Fruit fly (Drosophila melanogaster) whole organism, embryonic: ENCODE measurements around the gene Hpd.
A peak's percentile ranks its signal among the peaks of the same experiment; 100 is the strongest.

Experiments used
- Bdp1 ChIP-seq: fragments of 200-800 bp; sonication (Bioruptor generic); optimal IDR thresholded peaks from 3 replicates; lab custom pipeline; 2016; ENCODE audit warnings: missing biosample characterization, missing genetic modification characterization
- Bgb ChIP-seq: fragments of 200-800 bp; sonication (Bioruptor generic); IDR thresholded peaks from 2 replicates; pipeline ENCODE4 v1.3.6; 2022; ENCODE audit warnings: missing biosample characterization, missing genetic modification characterization; ENCODE audit not compliant: partially characterized antibody
- CG10321 ChIP-seq: fragments of 200-800 bp; sonication (Bioruptor generic); IDR thresholded peaks from 2 replicates; pipeline ENCODE4 v1.3.6; 2022; ENCODE audit warnings: missing biosample characterization, missing genetic modification characterization
- CG11085 ChIP-seq: fragments of 200-800 bp; sonication (Bioruptor generic); IDR thresholded peaks from 2 replicates; pipeline ENCODE4 v1.3.6; 2022; ENCODE audit warnings: missing biosample characterization, missing genetic modification characterization
- CG11398 ChIP-seq: fragments of 200-800 bp; sonication (Bioruptor generic); optimal IDR thresholded peaks from 2 replicates; lab custom pipeline; 2016; ENCODE audit warnings: missing biosample characterization, missing genetic modification characterization
- CG16815 ChIP-seq: fragments of 200-800 bp; sonication (Bioruptor generic); optimal IDR thresholded peaks from 3 replicates; lab custom pipeline; 2017; ENCODE audit warnings: missing biosample characterization, mild to moderate bottlenecking, missing genetic modification characterization
- CG17802 ChIP-seq: fragments of 200-800 bp; sonication (Bioruptor generic); optimal IDR thresholded peaks from 2 replicates; lab custom pipeline; 2018; ENCODE audit warnings: missing biosample characterization, mild to moderate bottlenecking, missing genetic modification characterization, moderate library complexity
- CG2129 ChIP-seq: fragments of 200-800 bp; sonication (Bioruptor generic); IDR thresholded peaks from 2 replicates; pipeline ENCODE4 v1.3.6; 2022; ENCODE audit warnings: missing biosample characterization, missing genetic modification characterization; ENCODE audit not compliant: partially characterized antibody
- CG2678 ChIP-seq: fragments of 200-800 bp; sonication (Bioruptor generic); optimal IDR thresholded peaks from 3 replicates; lab custom pipeline; 2019; ENCODE audit warnings: missing biosample characterization, mild to moderate bottlenecking, missing genetic modification characterization, moderate library complexity
- CG30403 ChIP-seq: fragments of 200-800 bp; sonication (Bioruptor generic); optimal IDR thresholded peaks from 3 replicates; lab custom pipeline; 2016; ENCODE audit warnings: missing biosample characterization, missing genetic modification characterization
- CG31365 ChIP-seq: fragments of 200-800 bp; sonication (Bioruptor generic); optimal IDR thresholded peaks from 2 replicates; lab custom pipeline; 2018; ENCODE audit warnings: missing biosample characterization, mild to moderate bottlenecking, missing genetic modification characterization
- CG3281 ChIP-seq: fragments of 200-800 bp; sonication (Bioruptor generic); optimal IDR thresholded peaks from 3 replicates; lab custom pipeline; 2017; ENCODE audit warnings: missing biosample characterization, mild to moderate bottlenecking, missing genetic modification characterization
- CG5245 ChIP-seq: fragments of 200-800 bp; sonication (Bioruptor generic); optimal IDR thresholded peaks from 3 replicates; lab custom pipeline; 2016; ENCODE audit warnings: missing biosample characterization, missing genetic modification characterization
- CG6765 ChIP-seq: fragments of 200-800 bp; sonication (Bioruptor generic); optimal IDR thresholded peaks from 3 replicates; lab custom pipeline; 2017; ENCODE audit warnings: missing biosample characterization, mild to moderate bottlenecking, missing genetic modification characterization
- CG7839 ChIP-seq: fragments of 200-800 bp; sonication (Bioruptor generic); optimal IDR thresholded peaks from 3 replicates; lab custom pipeline; 2018; ENCODE audit warnings: missing biosample characterization, mild to moderate bottlenecking, missing genetic modification characterization, moderate library complexity
- CG9609 ChIP-seq: fragments of 200-800 bp; sonication (Bioruptor generic); optimal IDR thresholded peaks from 3 replicates; lab custom pipeline; 2016; ENCODE audit warnings: missing biosample characterization, missing genetic modification characterization
- Chrac-16 ChIP-seq: fragments of 200-800 bp; sonication (Bioruptor generic); optimal IDR thresholded peaks from 3 replicates; lab custom pipeline; 2016; ENCODE audit warnings: missing biosample characterization, missing genetic modification characterization
- Elba2 ChIP-seq: fragments of 200-800 bp; sonication (Bioruptor generic); optimal IDR thresholded peaks from 3 replicates; lab custom pipeline; 2016; ENCODE audit warnings: missing biosample characterization, missing genetic modification characterization
- Ets65A ChIP-seq: fragments of 200-800 bp; sonication (Bioruptor generic); peaks from one replicate; lab custom pipeline; 2016; ENCODE audit warnings: missing biosample characterization, missing genetic modification characterization
- HLH3B ChIP-seq: fragments of 200-800 bp; sonication (Bioruptor generic); IDR thresholded peaks from 2 replicates; pipeline ENCODE4 v1.3.6; 2022; ENCODE audit warnings: missing biosample characterization, missing genetic modification characterization
- Meics ChIP-seq: fragments of 200-800 bp; sonication (Bioruptor generic); optimal IDR thresholded peaks from 2 replicates; lab custom pipeline; 2017; ENCODE audit warnings: missing biosample characterization, mild to moderate bottlenecking, missing genetic modification characterization
- Mes4 ChIP-seq: fragments of 200-800 bp; sonication (Bioruptor generic); optimal IDR thresholded peaks from 2 replicates; lab custom pipeline; 2016; ENCODE audit warnings: missing biosample characterization, missing genetic modification characterization
- Mrtf ChIP-seq: fragments of 200-800 bp; sonication (Bioruptor generic); IDR thresholded peaks from 3 replicates; pipeline ENCODE4 v1.3.6; 2022; ENCODE audit warnings: missing biosample characterization, missing genetic modification characterization
- Myb ChIP-seq: fragments of 200-800 bp; sonication (Bioruptor generic); optimal IDR thresholded peaks from 2 replicates; lab custom pipeline; 2016; ENCODE audit warnings: missing biosample characterization, missing genetic modification characterization
- Nf-YA ChIP-seq: fragments of 200-800 bp; sonication (Bioruptor generic); IDR thresholded peaks from 2 replicates; pipeline ENCODE4 v1.3.6; 2022; ENCODE audit warnings: missing biosample characterization, missing genetic modification characterization
- PHDP ChIP-seq: fragments of 200-800 bp; sonication (Bioruptor generic); optimal IDR thresholded peaks from 3 replicates; lab custom pipeline; 2018; ENCODE audit warnings: missing biosample characterization, mild to moderate bottlenecking, missing genetic modification characterization, moderate library complexity
- Rfx ChIP-seq: fragments of 200-800 bp; sonication (Bioruptor generic); IDR thresholded peaks from 2 replicates; pipeline ENCODE4 v1.3.6; 2022; ENCODE audit warnings: missing biosample characterization, missing genetic modification characterization
- Taf1 ChIP-seq: fragments of 200-800 bp; sonication (Bioruptor generic); IDR thresholded peaks from 2 replicates; pipeline ENCODE4 v1.3.6; 2022; ENCODE audit warnings: missing biosample characterization, missing genetic modification characterization
- Usf ChIP-seq: fragments of 200-800 bp; sonication (Bioruptor generic); optimal IDR thresholded peaks from 2 replicates; lab custom pipeline; 2017; ENCODE audit warnings: missing genotype, missing biosample characterization, missing genetic modification characterization
- ac ChIP-seq: fragments of 200-800 bp; sonication (Bioruptor generic); optimal IDR thresholded peaks from 3 replicates; lab custom pipeline; 2017; ENCODE audit warnings: missing biosample characterization, mild to moderate bottlenecking, missing genetic modification characterization
- amos ChIP-seq: fragments of 200-800 bp; sonication (Bioruptor generic); IDR thresholded peaks from 2 replicates; pipeline ENCODE4 v1.3.6; 2022; ENCODE audit warnings: missing biosample characterization, missing genetic modification characterization; ENCODE audit not compliant: partially characterized antibody
- ara ChIP-seq: fragments of 200-800 bp; sonication (Bioruptor generic); IDR thresholded peaks from 2 replicates; pipeline ENCODE4 v1.3.6; 2022; ENCODE audit warnings: missing biosample characterization, missing genetic modification characterization
- br ChIP-seq: fragments of >200 bp; optimal IDR thresholded peaks from 2 replicates; lab custom pipeline; 2017
- cad ChIP-seq: fragments of >200 bp; optimal IDR thresholded peaks from 2 replicates; lab custom pipeline; 2017; ENCODE audit warnings: missing biosample characterization, missing genetic modification characterization
- chm ChIP-seq: fragments of 200-800 bp; sonication (Bioruptor generic); IDR thresholded peaks from 2 replicates; pipeline ENCODE4 v1.3.6; 2022; ENCODE audit warnings: missing biosample characterization, missing genetic modification characterization
- danr ChIP-seq: fragments of 200-800 bp; sonication (Bioruptor generic); IDR thresholded peaks from 2 replicates; pipeline ENCODE4 v1.3.6; 2022; ENCODE audit warnings: missing biosample characterization, missing genetic modification characterization
- dati ChIP-seq: fragments of 200-800 bp; sonication (Bioruptor generic); IDR thresholded peaks from 2 replicates; pipeline ENCODE4 v1.3.6; 2022; ENCODE audit warnings: missing biosample characterization, missing genetic modification characterization
- dimm ChIP-seq: fragments of 200-800 bp; sonication (Bioruptor generic); IDR thresholded peaks from 2 replicates; pipeline ENCODE4 v1.3.6; 2022; ENCODE audit warnings: missing biosample characterization, missing genetic modification characterization
- esg ChIP-seq: fragments of 200-800 bp; sonication (Bioruptor generic); conservative IDR thresholded peaks from 2 replicates; pipeline ENCODE4 v1.3.6; 2022; ENCODE audit warnings: missing biosample characterization, missing genetic modification characterization
- insv ChIP-seq, 2 experiments: fragments of 200-800 bp; sonication (Bioruptor generic); optimal IDR thresholded peaks; 3 replicates each; lab custom pipeline; 2016 to 2018; ENCODE audit warnings: missing biosample characterization in 2 of 2, missing genetic modification characterization in 2 of 2
- maf-S ChIP-seq: fragments of 200-800 bp; sonication (Bioruptor generic); optimal IDR thresholded peaks from 2 replicates; lab custom pipeline; 2016; ENCODE audit warnings: missing biosample characterization, missing genetic modification characterization
- nerfin-2 ChIP-seq: fragments of 200-800 bp; sonication (Bioruptor generic); IDR thresholded peaks from 2 replicates; pipeline ENCODE4 v1.3.6; 2022; ENCODE audit warnings: missing biosample characterization, missing genetic modification characterization; ENCODE audit not compliant: partially characterized antibody
- tap ChIP-seq: fragments of 200-800 bp; optimal IDR thresholded peaks from 3 replicates; lab custom pipeline; 2019; ENCODE audit warnings: missing biosample characterization, mild to moderate bottlenecking, missing genetic modification characterization, moderate library complexity
- tin ChIP-seq: fragments of 200-800 bp; sonication (Bioruptor generic); optimal IDR thresholded peaks from 3 replicates; lab custom pipeline; 2016; ENCODE audit warnings: missing biosample characterization, missing genetic modification characterization
- tll ChIP-seq, 2 experiments: fragments of 200-800 bp in 1 of 2; fragments of >200 bp in 1 of 2; sonication (Bioruptor generic) in 1 of 2; optimal IDR thresholded peaks; 2 replicates each; lab custom pipeline; 2017 to 2019; ENCODE audit warnings: missing biosample characterization in 2 of 2, missing genetic modification characterization in 2 of 2, mild to moderate bottlenecking in 1 of 2, moderate library complexity in 1 of 2
- tna ChIP-seq: fragments of 200-800 bp; sonication (Bioruptor generic); IDR thresholded peaks from 2 replicates; pipeline ENCODE4 v1.3.6; 2022; ENCODE audit warnings: missing biosample characterization, missing genetic modification characterization; ENCODE audit not compliant: partially characterized antibody
- toy ChIP-seq: fragments of 200-800 bp; sonication (Bioruptor generic); IDR thresholded peaks from 2 replicates; pipeline ENCODE4 v1.3.6; 2022; ENCODE audit warnings: missing biosample characterization, missing genetic modification characterization
- z ChIP-seq: fragments of 200-800 bp; sonication (Bioruptor generic); IDR thresholded peaks from 3 replicates; pipeline ENCODE4 v1.3.6; 2022; ENCODE audit warnings: missing biosample characterization, missing genetic modification characterization
- zfh1 ChIP-seq: fragments of 200-800 bp; sonication (Bioruptor generic); IDR thresholded peaks from 3 replicates; pipeline ENCODE4 v1.3.6; 2022; ENCODE audit warnings: missing biosample characterization, missing genetic modification characterization

Hpd gene

dm6 chr3L:20441632-20442469 lies 2.2 kb upstream of the Hpd start, which contains the start of gene CG5910 (continued):
- TF ChIP-seq Taf1 (GFP tag; lab: Robert Waterston, UW) (peak; percentile 67), Usf (peak; percentile 70), nerfin-2 (GFP tag; lab: Robert Waterston, UW) (no peak), Ets65A (GFP tag; lab: Kevin White, UChicago) (peak; percentile 84), maf-S (GFP tag; lab: Kevin White, UChicago) (no peak), dati (no peak), Bdp1 (peak; percentile 31), CG6765 (peak; percentile 88), ara (GFP tag; lab: Robert Waterston, UW) (0 out of 2 replicates have a peak, but pooled peaks have one; percentile 33), tna (GFP tag; lab: Robert Waterston, UW) (no peak), danr (GFP tag; lab: Robert Waterston, UW) (peak; percentile 51; the same call in 1 of the 2 replicates), CG11085 (peak; percentile 64), ac (GFP tag; lab: Kevin White, UChicago) (peak; percentile 40), PHDP (tag; lab: Kevin White, UChicago) (peak; percentile 91), Elba2 (GFP tag; lab: Kevin White, UChicago) (no peak), CG10321 (GFP tag; lab: Robert Waterston, UW) (no peak), dimm (0 out of 2 replicates have a peak, but pooled peaks have one; percentile 18), insv (GFP tag; optimal IDR thresholded peaks at IDR 0.05; lab: Kevin White, UChicago) (peak in 1 of 2 experiments; percentile 63), CG17802 (tag; lab: Kevin White, UChicago) (peak; percentile 35), tin (GFP tag; lab: Kevin White, UChicago) (peak; percentile 83), tap (peak; percentile 85), CG3281 (GFP tag; lab: Kevin White, UChicago) (peak; percentile 93), Bgb (GFP tag; lab: Robert Waterston, UW) (no peak), CG5245 (GFP tag; lab: Kevin White, UChicago) (peak; percentile 62), CG31365 (peak; percentile 2), Chrac-16 (GFP tag; lab: Kevin White, UChicago) (peak; percentile 78), CG2678 (tag; lab: Kevin White, UChicago) (peak; percentile 96), Rfx (GFP tag; lab: Robert Waterston, UW) (peak; percentile 75), Myb (GFP tag; lab: Kevin White, UChicago) (peak; percentile 2), CG2129 (GFP tag; lab: Robert Waterston, UW) (no peak), CG9609 (GFP tag; lab: Kevin White, UChicago) (no peak), tll (GFP tag; optimal IDR thresholded peaks at IDR 0.05; lab: Kevin White, UChicago) (no peak), CG7839 (tag; lab: Kevin White, UChicago) (peak; percentile 95), cad (GFP tag; lab: Kevin White, UChicago) (no peak), CG11398 (GFP tag; lab: Kevin White, UChicago) (no peak), Nf-YA (peak; percentile 41; the same call in 1 of the 2 replicates), Meics (GFP tag; lab: Kevin White, UChicago) (peak; percentile 94), esg (GFP tag; lab: Robert Waterston, UW) (peak; percentile 70), Mrtf (peak; percentile 64; the same call in 2 of the 3 replicates), amos (GFP tag; lab: Robert Waterston, UW) (no peak), CG16815 (GFP tag; lab: Kevin White, UChicago) (peak; percentile 81), HLH3B (GFP tag; lab: Robert Waterston, UW) (peak; percentile 76), Mes4 (GFP tag; lab: Kevin White, UChicago) (no peak), toy (peak; percentile 36; the same call in 1 of the 2 replicates), zfh1 (peak; percentile 70), br (lab: Kevin White, UChicago) (no peak), chm (peak; percentile 55), CG30403 (GFP tag; lab: Kevin White, UChicago) (peak; percentile 89), z (GFP tag; lab: Robert Waterston, UW) (no peak)
